Fruit fly (Drosophila melanogaster) whole organism, embryonic: Measurements from ENCODE around the gene CG14339.
A peak's percentile ranks its signal among the peaks of the same experiment; 100 is the strongest.

Source experiments
- BEAF-32 ChIP-seq: fragments of 200-800 bp; sonication (Bioruptor generic); optimal IDR thresholded peaks from 3 replicates; lab custom pipeline; 2017; ENCODE audit warnings: missing biosample characterization, missing genetic modification characterization, mild to moderate bottlenecking, moderate library complexity, missing genetic modification reagents
- BtbVII ChIP-seq: fragments of 200-800 bp; sonication (Bioruptor generic); optimal IDR thresholded peaks from 3 replicates; lab custom pipeline; 2017; ENCODE audit warnings: missing biosample characterization, mild to moderate bottlenecking, missing genetic modification characterization
- CG10959 ChIP-seq: fragments of 200-800 bp; sonication (Bioruptor generic); IDR thresholded peaks from 2 replicates; pipeline ENCODE4 v1.3.6; 2022; ENCODE audit warnings: missing biosample characterization, missing genetic modification characterization
- CG11456 ChIP-seq: fragments of 200-800 bp; sonication (Bioruptor generic); IDR thresholded peaks from 3 replicates; pipeline ENCODE4 v1.3.6; 2022; ENCODE audit warnings: missing biosample characterization, missing genetic modification characterization
- CG14667 ChIP-seq: fragments of 200-800 bp; sonication (Bioruptor generic); IDR thresholded peaks from 2 replicates; pipeline ENCODE4 v1.3.6; 2022; ENCODE audit warnings: missing biosample characterization, missing genetic modification characterization
- CG14710 ChIP-seq: fragments of 200-800 bp; sonication (Bioruptor generic); optimal IDR thresholded peaks from 3 replicates; lab custom pipeline; 2019; ENCODE audit warnings: missing biosample characterization, mild to moderate bottlenecking, missing genetic modification characterization, moderate library complexity
- CG2678 ChIP-seq: fragments of 200-800 bp; sonication (Bioruptor generic); optimal IDR thresholded peaks from 3 replicates; lab custom pipeline; 2019; ENCODE audit warnings: missing biosample characterization, mild to moderate bottlenecking, missing genetic modification characterization, moderate library complexity
- CG3847 ChIP-seq: fragments of 200-800 bp; sonication (Bioruptor generic); IDR thresholded peaks from 2 replicates; pipeline ENCODE4 v1.3.6; 2022; ENCODE audit warnings: missing biosample characterization, missing genetic modification characterization
- CG42726 ChIP-seq: fragments of 200-800 bp; sonication (Bioruptor generic); IDR thresholded peaks from 2 replicates; pipeline ENCODE4 v1.3.6; 2022; ENCODE audit warnings: missing biosample characterization, missing genetic modification characterization; ENCODE audit not compliant: partially characterized antibody
- CG4360 ChIP-seq: fragments of 200-800 bp; sonication (Bioruptor generic); IDR thresholded peaks from 2 replicates; pipeline ENCODE4 v1.3.6; 2022; ENCODE audit warnings: missing biosample characterization, missing genetic modification characterization
- CG5180 ChIP-seq: fragments of 200-800 bp; sonication (Bioruptor generic); optimal IDR thresholded peaks from 3 replicates; lab custom pipeline; 2017; ENCODE audit warnings: missing biosample characterization, missing genetic modification characterization, mild to moderate bottlenecking, moderate library complexity, missing genetic modification reagents
- CG7786 ChIP-seq: fragments of 200-800 bp; sonication (Bioruptor generic); optimal IDR thresholded peaks from 2 replicates; lab custom pipeline; 2016; ENCODE audit warnings: missing biosample characterization, missing genetic modification characterization
- CG8359 ChIP-seq: fragments of 200-800 bp; sonication (Bioruptor generic); optimal IDR thresholded peaks from 2 replicates; lab custom pipeline; 2017; ENCODE audit warnings: missing biosample characterization, mild to moderate bottlenecking, missing genetic modification characterization, borderline replicate concordance
- CG9215 ChIP-seq: fragments of 200-800 bp; sonication (Bioruptor generic); IDR thresholded peaks from 2 replicates; pipeline ENCODE4 v1.3.6; 2022; ENCODE audit warnings: missing biosample characterization, missing genetic modification characterization
- CG9817 ChIP-seq: fragments of 200-800 bp; sonication (Bioruptor generic); optimal IDR thresholded peaks from 2 replicates; lab custom pipeline; 2018; ENCODE audit warnings: missing biosample characterization, mild to moderate bottlenecking, missing genetic modification characterization, moderate library complexity
- Dek ChIP-seq: fragments of 200-800 bp; sonication (Bioruptor generic); optimal IDR thresholded peaks from 3 replicates; lab custom pipeline; 2019; ENCODE audit warnings: missing biosample characterization, mild to moderate bottlenecking, missing genetic modification characterization, moderate library complexity
- Dip2 ChIP-seq: fragments of 200-800 bp; sonication (Bioruptor generic); IDR thresholded peaks from 2 replicates; pipeline ENCODE4 v1.3.6; 2022; ENCODE audit warnings: missing biosample characterization, missing genetic modification characterization
- H15 ChIP-seq: fragments of 200-800 bp; sonication (Bioruptor generic); IDR thresholded peaks from 3 replicates; pipeline ENCODE4 v1.3.6; 2022; ENCODE audit warnings: missing biosample characterization, missing genetic modification characterization
- HLH54F ChIP-seq: fragments of 200-800 bp; sonication (Bioruptor generic); optimal IDR thresholded peaks from 3 replicates; lab custom pipeline; 2016; ENCODE audit warnings: missing biosample characterization, missing genetic modification characterization
- Hr3 ChIP-seq: fragments of 200-800 bp; sonication (Bioruptor generic); optimal IDR thresholded peaks from 3 replicates; lab custom pipeline; 2016; ENCODE audit warnings: missing biosample characterization, missing genetic modification characterization
- Hr39 ChIP-seq: fragments of >200 bp; optimal IDR thresholded peaks from 2 replicates; lab custom pipeline; 2017
- Mad ChIP-seq: fragments of 200-800 bp; sonication (Bioruptor generic); optimal IDR thresholded peaks from 2 replicates; lab custom pipeline; 2016; ENCODE audit warnings: missing biosample characterization, missing genetic modification characterization
- Meics ChIP-seq: fragments of 200-800 bp; sonication (Bioruptor generic); optimal IDR thresholded peaks from 2 replicates; lab custom pipeline; 2017; ENCODE audit warnings: missing biosample characterization, mild to moderate bottlenecking, missing genetic modification characterization
- Myb ChIP-seq: fragments of 200-800 bp; sonication (Bioruptor generic); optimal IDR thresholded peaks from 2 replicates; lab custom pipeline; 2016; ENCODE audit warnings: missing biosample characterization, missing genetic modification characterization
- NC2α ChIP-seq: fragments of 200-800 bp; sonication (Bioruptor generic); optimal IDR thresholded peaks from 2 replicates; lab custom pipeline; 2016; ENCODE audit warnings: missing biosample characterization, missing genetic modification characterization
- Trl ChIP-seq, 3 experiments: fragments of >200 bp in 2 of 3; fragments of 200-800 bp in 1 of 3; sonication (Bioruptor generic) in 1 of 3; optimal IDR thresholded peaks; 2 replicates in 1 of 3; 3 replicates in 2 of 3; lab custom pipeline; 2016 to 2017; ENCODE audit warnings: missing biosample characterization in 1 of 3, missing genetic modification characterization in 1 of 3
- Xbp1 ChIP-seq: fragments of 200-800 bp; sonication (Bioruptor generic); optimal IDR thresholded peaks from 3 replicates; lab custom pipeline; 2016; ENCODE audit warnings: missing biosample characterization, mild to moderate bottlenecking, missing genetic modification characterization
- al ChIP-seq: fragments of 200-800 bp; sonication (Bioruptor generic); IDR thresholded peaks from 2 replicates; pipeline ENCODE4 v1.3.6; 2022; ENCODE audit warnings: missing biosample characterization, missing genetic modification characterization
- bab2 ChIP-seq: fragments of 200-800 bp; sonication (Bioruptor generic); optimal IDR thresholded peaks from 2 replicates; lab custom pipeline; 2016; ENCODE audit warnings: missing biosample characterization, missing genetic modification characterization
- bsh ChIP-seq, 2 experiments: fragments of 200-800 bp; sonication (Bioruptor generic); optimal IDR thresholded peaks; 2 replicates each; lab custom pipeline; 2017 to 2018; ENCODE audit warnings: mild to moderate bottlenecking in 2 of 2, missing biosample characterization in 2 of 2, missing genetic modification characterization in 2 of 2, moderate library complexity in 1 of 2
- caup ChIP-seq: fragments of 200-800 bp; sonication (Bioruptor generic); optimal IDR thresholded peaks from 3 replicates; lab custom pipeline; 2017; ENCODE audit warnings: missing biosample characterization, mild to moderate bottlenecking, missing genetic modification characterization, moderate library complexity; ENCODE audit not compliant: severe bottlenecking
- chinmo ChIP-seq: fragments of 200-800 bp; sonication (Bioruptor generic); IDR thresholded peaks from 4 replicates; pipeline ENCODE4 v1.3.6; 2022; ENCODE audit warnings: missing biosample characterization, missing genetic modification characterization; ENCODE audit not compliant: partially characterized antibody
- crp ChIP-seq, 2 experiments: fragments of 200-800 bp; sonication (Bioruptor generic); optimal IDR thresholded peaks; 2 replicates in 1 of 2; 3 replicates in 1 of 2; lab custom pipeline; 2017; ENCODE audit warnings: missing biosample characterization in 2 of 2, missing genetic modification characterization in 2 of 2, mild to moderate bottlenecking in 1 of 2, moderate library complexity in 1 of 2
- dm ChIP-seq: fragments of 200-800 bp; sonication (Bioruptor generic); optimal IDR thresholded peaks from 3 replicates; lab custom pipeline; 2016; ENCODE audit warnings: missing biosample characterization, missing genetic modification characterization
- fd3F ChIP-seq: fragments of 200-800 bp; sonication (Bioruptor generic); optimal IDR thresholded peaks from 2 replicates; lab custom pipeline; 2018; ENCODE audit warnings: missing biosample characterization, mild to moderate bottlenecking, missing genetic modification characterization, moderate library complexity
- fd96Cb ChIP-seq: fragments of 200-800 bp; sonication (Bioruptor generic); optimal IDR thresholded peaks from 2 replicates; lab custom pipeline; 2018; ENCODE audit warnings: missing biosample characterization, mild to moderate bottlenecking, missing genetic modification characterization, moderate library complexity
- fu2 ChIP-seq: fragments of 200-800 bp; sonication (Bioruptor generic); optimal IDR thresholded peaks from 2 replicates; lab custom pipeline; 2016; ENCODE audit warnings: missing biosample characterization, missing genetic modification characterization
- gfzf ChIP-seq: fragments of 200-800 bp; sonication (Bioruptor generic); optimal IDR thresholded peaks from 2 replicates; lab custom pipeline; 2016; ENCODE audit warnings: missing biosample characterization, mild to moderate bottlenecking, missing genetic modification characterization, moderate library complexity
- grau ChIP-seq: fragments of 200-800 bp; optimal IDR thresholded peaks from 3 replicates; lab custom pipeline; 2019; ENCODE audit warnings: missing biosample characterization, mild to moderate bottlenecking, missing genetic modification characterization, moderate library complexity
- insv ChIP-seq, 2 experiments: fragments of 200-800 bp; sonication (Bioruptor generic); optimal IDR thresholded peaks; 3 replicates each; lab custom pipeline; 2016 to 2018; ENCODE audit warnings: missing biosample characterization in 2 of 2, missing genetic modification characterization in 2 of 2
- org-1 ChIP-seq: fragments of 200-800 bp; sonication (Bioruptor generic); optimal IDR thresholded peaks from 2 replicates; lab custom pipeline; 2017; ENCODE audit warnings: missing biosample characterization, missing genetic modification characterization
- pum ChIP-seq: fragments of 200-800 bp; sonication (Bioruptor generic); optimal IDR thresholded peaks from 2 replicates; lab custom pipeline; 2016; ENCODE audit warnings: missing biosample characterization, missing genetic modification characterization
- sens-2 ChIP-seq: fragments of 200-800 bp; sonication (Bioruptor generic); IDR thresholded peaks from 2 replicates; pipeline ENCODE4 v1.3.6; 2022; ENCODE audit warnings: missing biosample characterization, missing genetic modification characterization
- sima ChIP-seq: fragments of 200-800 bp; sonication (Bioruptor generic); optimal IDR thresholded peaks from 2 replicates; lab custom pipeline; 2016; ENCODE audit warnings: missing biosample characterization, missing genetic modification characterization
- slou ChIP-seq: fragments of 200-800 bp; sonication (Bioruptor generic); optimal IDR thresholded peaks from 3 replicates; lab custom pipeline; 2016; ENCODE audit warnings: missing biosample characterization, missing genetic modification characterization
- ssp ChIP-seq: fragments of 200-800 bp; sonication (Bioruptor generic); IDR thresholded peaks from 2 replicates; pipeline ENCODE4 v1.3.6; 2022; ENCODE audit warnings: missing biosample characterization, missing genetic modification characterization
- vvl ChIP-seq: fragments of 200-800 bp; sonication (Bioruptor generic); IDR thresholded peaks from 2 replicates; pipeline ENCODE4 v1.3.6; 2022; ENCODE audit warnings: missing biosample characterization, missing genetic modification characterization
- zen ChIP-seq: fragments of 200-800 bp; sonication (Bioruptor generic); optimal IDR thresholded peaks from 3 replicates; lab custom pipeline; 2018; ENCODE audit warnings: missing biosample characterization, mild to moderate bottlenecking, missing genetic modification characterization, moderate library complexity

Gene CG14339

DNA sequence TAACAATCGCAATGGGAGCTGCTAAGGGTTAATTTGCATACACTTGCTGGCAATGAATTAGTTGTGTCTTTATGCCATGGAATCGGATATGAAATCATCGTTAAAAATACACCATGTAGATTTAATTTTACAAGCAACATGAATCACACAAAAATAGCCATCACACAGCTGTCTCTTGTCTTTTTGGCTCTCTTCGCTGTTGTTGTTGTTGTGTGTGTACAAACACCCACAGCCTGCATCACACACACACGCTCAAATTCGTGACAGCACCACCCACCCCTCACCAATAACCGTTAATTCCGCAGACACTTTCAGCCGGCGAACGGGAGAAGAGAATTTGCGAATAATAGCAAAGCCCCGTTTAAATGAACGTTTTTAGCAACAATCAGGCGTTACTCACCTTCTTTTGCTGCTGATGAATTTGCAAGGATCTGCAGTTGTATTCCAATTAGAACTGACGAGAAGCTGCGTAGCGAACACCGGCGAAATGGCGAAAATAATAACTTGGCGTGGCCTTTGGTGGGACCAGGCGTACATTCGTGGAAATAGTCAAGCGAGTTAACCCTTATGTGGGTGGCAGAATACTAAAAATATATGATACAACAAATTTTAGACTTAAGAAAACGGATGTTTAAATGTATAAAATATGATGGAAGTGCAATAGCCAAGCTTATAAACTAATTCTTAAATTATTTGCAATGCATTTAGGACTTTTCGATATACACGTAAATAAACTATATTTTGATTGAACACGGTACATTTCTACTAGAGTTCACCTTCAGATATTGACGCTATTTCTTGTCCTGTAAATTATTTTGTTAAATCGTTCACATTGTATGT is 49.6 kb downstream of the CG14339 start, which contains the start of gene capt (continued):
- TF ChIP-seq grau (tag; lab: Kevin White, UChicago), result peak; percentile 39
- peak; percentile 26 for TF ChIP-seq Meics (GFP tag; lab: Kevin White, UChicago)
- peak; percentile 16 for TF ChIP-seq dm
- TF ChIP-seq Dek, result peak; percentile 26
- peak; percentile 10 for TF ChIP-seq fu2 (GFP tag; lab: Kevin White, UChicago)
- TF ChIP-seq CG10959 (GFP tag; lab: Robert Waterston, UW), result peak; percentile 89
- peak; percentile 16 for TF ChIP-seq HLH54F (GFP tag; lab: Kevin White, UChicago)
- no peak for TF ChIP-seq CG14667 (GFP tag; lab: Robert Waterston, UW)
- peak; percentile 10 for TF ChIP-seq Myb
- peak in 1 of 2 experiments; percentile 30 for TF ChIP-seq Trl (optimal IDR thresholded peaks at IDR 0.05; lab: Kevin White, UChicago)
- no peak for TF ChIP-seq Trl (GFP tag; optimal IDR thresholded peaks at IDR 0.05; lab: Kevin White, UChicago)
- TF ChIP-seq H15, result no peak
- TF ChIP-seq fd3F, result no peak
- peak; percentile 41 for TF ChIP-seq ssp (GFP tag; lab: Robert Waterston, UW)
- TF ChIP-seq insv (GFP tag; optimal IDR thresholded peaks at IDR 0.05; lab: Kevin White, UChicago), result peak; percentile 51 to 85
- peak; percentile 44 for TF ChIP-seq Xbp1 (GFP tag; lab: Kevin White, UChicago)
- TF ChIP-seq CG11456 (GFP tag; lab: Robert Waterston, UW), result peak; percentile 62; the same call in 1 of the 3 replicates
- TF ChIP-seq sens-2 (GFP tag; lab: Robert Waterston, UW), result no peak
- TF ChIP-seq CG42726, result peak; percentile 52; the same call in 1 of the 2 replicates
- no peak for TF ChIP-seq pum
- TF ChIP-seq chinmo (GFP tag; lab: Robert Waterston, UW), result peak; percentile 82; the same call in 1 of the 4 replicates
- peak; percentile 6 to 66 for TF ChIP-seq crp (GFP tag; optimal IDR thresholded peaks at IDR 0.05; lab: Kevin White, UChicago)
- peak; percentile 17 for TF ChIP-seq zen (tag; lab: Kevin White, UChicago)
- no peak for TF ChIP-seq CG2678 (tag; lab: Kevin White, UChicago)
- TF ChIP-seq org-1 (GFP tag; lab: Kevin White, UChicago), result no peak
- peak; percentile 26 for TF ChIP-seq CG7786
- TF ChIP-seq Hr3 (GFP tag; lab: Kevin White, UChicago), result peak; percentile 41
- TF ChIP-seq CG9817 (tag; lab: Kevin White, UChicago), result peak; percentile 45
- peak; percentile 27; the same call in 1 of the 2 replicates for TF ChIP-seq vvl (GFP tag; lab: Robert Waterston, UW)
- TF ChIP-seq CG8359, result no peak
- TF ChIP-seq al (GFP tag; lab: Robert Waterston, UW), result peak; percentile 31; the same call in 1 of the 2 replicates
- peak; percentile 11 for TF ChIP-seq fd96Cb (tag; lab: Kevin White, UChicago)
- no peak for TF ChIP-seq NC2α (GFP tag; lab: Kevin White, UChicago)
- TF ChIP-seq CG5180 (GFP tag; lab: Kevin White, UChicago), result no peak
- TF ChIP-seq bab2, result peak; percentile 40
- TF ChIP-seq CG4360 (GFP tag; lab: Robert Waterston, UW), result peak; percentile 88
- TF ChIP-seq Mad (GFP tag; lab: Kevin White, UChicago), result peak; percentile 10
- TF ChIP-seq Dip2 (GFP tag; lab: Robert Waterston, UW), result no peak
- TF ChIP-seq gfzf, result peak; percentile 75
- TF ChIP-seq CG9215 (GFP tag; lab: Robert Waterston, UW), result peak; percentile 56
- TF ChIP-seq BtbVII (GFP tag; lab: Kevin White, UChicago), result peak; percentile 22
- no peak for TF ChIP-seq sima (GFP tag; lab: Kevin White, UChicago)
- no peak for TF ChIP-seq Hr39
- TF ChIP-seq CG3847, result 0 out of 2 replicates have a peak, but pooled peaks have one; percentile 11
- TF ChIP-seq bsh (GFP tag; optimal IDR thresholded peaks at IDR 0.05; lab: Kevin White, UChicago), result peak in 1 of 2 experiments; percentile 11
- no peak for TF ChIP-seq slou
- TF ChIP-seq BEAF-32 (GFP tag; lab: Kevin White, UChicago), result peak; percentile 24
- no peak for TF ChIP-seq caup (GFP tag; lab: Kevin White, UChicago)
- peak; percentile 38 for TF ChIP-seq CG14710 (tag; lab: Kevin White, UChicago)
